Worm (Caenorhabditis elegans) whole organism, L4 larva: ENCODE measurements around the gene wht-3.

Source experiments
- D1046.2 ChIP-seq: fragments of 200-800 bp; sonication (Bioruptor generic); IDR thresholded peaks from 2 replicates; pipeline ENCODE4 v1.3.6; 2022; ENCODE audit warnings: missing genetic modification characterization, missing compliant biosample characterization
- F26F4.8 ChIP-seq: fragments of 200-800 bp; sonication (Bioruptor generic); conservative IDR thresholded peaks from 2 replicates; pipeline ENCODE4 v1.3.6; 2022; ENCODE audit warnings: missing genetic modification characterization, missing compliant biosample characterization
- F37D6.2 ChIP-seq: sonication (generic microtip); optimal IDR thresholded peaks from 2 replicates; lab custom pipeline; 2016; ENCODE audit warnings: mild to moderate bottlenecking, missing genetic modification characterization, missing compliant biosample characterization
- T20F7.1 ChIP-seq: fragments of 200-800 bp; sonication (Bioruptor generic); optimal IDR thresholded peaks from 2 replicates; lab custom pipeline; 2018; ENCODE audit warnings: mild to moderate bottlenecking, missing genetic modification characterization, missing compliant biosample characterization
- Y48G9A.11 ChIP-seq: fragments of 200-800 bp; sonication (Bioruptor generic); IDR thresholded peaks from 2 replicates; pipeline ENCODE4 v1.3.6; 2022; ENCODE audit warnings: missing genetic modification reagents, missing genetic modification characterization, missing compliant biosample characterization
- Y5F2A.4 ChIP-seq: fragments of 200-800 bp; sonication (Bioruptor generic); optimal IDR thresholded peaks from 2 replicates; lab custom pipeline; 2018; ENCODE audit warnings: mild to moderate bottlenecking, missing genetic modification characterization, missing compliant biosample characterization
- ceh-20 ChIP-seq: fragments of 200-800 bp; sonication (Bioruptor generic); IDR thresholded peaks from 2 replicates; pipeline ENCODE4 v1.3.6; 2022; ENCODE audit warnings: missing genetic modification reagents, missing genetic modification characterization, missing compliant biosample characterization
- ceh-32 ChIP-seq: sonication (generic microtip); optimal IDR thresholded peaks from 2 replicates; lab custom pipeline; 2016; ENCODE audit warnings: mild to moderate bottlenecking, missing genetic modification characterization, missing compliant biosample characterization; ENCODE audit not compliant: poor library complexity
- ceh-62 ChIP-seq: sonication (generic microtip); optimal IDR thresholded peaks from 2 replicates; lab custom pipeline; 2017; ENCODE audit warnings: missing biosample characterization, missing genetic modification characterization
- ceh-82 ChIP-seq: sonication (generic microtip); optimal IDR thresholded peaks from 2 replicates; lab custom pipeline; 2017; ENCODE audit warnings: missing biosample characterization, missing genetic modification characterization
- ces-1 ChIP-seq: fragments of 150-350 bp; sonication (generic microtip); optimal IDR thresholded peaks from 4 replicates; lab custom pipeline; 2014; ENCODE audit warnings: missing biosample characterization, missing genetic modification reagents, missing genetic modification characterization
- cey-2 ChIP-seq: sonication (generic microtip); optimal IDR thresholded peaks from 3 replicates; lab custom pipeline; 2017; ENCODE audit warnings: missing genetic modification characterization, mild to moderate bottlenecking, missing compliant biosample characterization, antibody characterized with exemption, borderline replicate concordance; ENCODE audit not compliant: insufficient read depth
- ctbp-1 ChIP-seq: fragments of 200-800 bp; sonication (Bioruptor generic); IDR thresholded peaks from 2 replicates; pipeline ENCODE4 v1.3.6; 2022; ENCODE audit warnings: missing genetic modification reagents, missing genetic modification characterization, missing compliant biosample characterization
- daf-16 ChIP-seq, 3 experiments: sonication (generic microtip); optimal IDR thresholded peaks; 2 replicates each; lab custom pipeline; 2016 to 2017; ENCODE audit warnings: missing genetic modification characterization in 3 of 3, missing genetic modification reagents in 3 of 3, mild to moderate bottlenecking in 2 of 3, missing compliant biosample characterization in 2 of 3, missing biosample characterization in 1 of 3, moderate library complexity in 1 of 3
- daf-8 ChIP-seq: fragments of 200-800 bp; sonication (Bioruptor generic); IDR thresholded peaks from 2 replicates; pipeline ENCODE4 v1.3.6; 2022; ENCODE audit warnings: missing genetic modification characterization, missing compliant biosample characterization
- dmd-9 ChIP-seq: fragments of 200-800 bp; sonication (Bioruptor generic); IDR thresholded peaks from 2 replicates; pipeline ENCODE4 v1.3.6; 2022; ENCODE audit warnings: missing genetic modification reagents, missing genetic modification characterization, missing compliant biosample characterization
- dpl-1 ChIP-seq: fragments of 150-350 bp; optimal IDR thresholded peaks from 2 replicates; lab custom pipeline; 2014; ENCODE audit warnings: missing biosample characterization, missing genetic modification reagents, missing genetic modification characterization
- duxl-1 ChIP-seq: sonication (generic microtip); optimal IDR thresholded peaks from 2 replicates; lab custom pipeline; 2016; ENCODE audit warnings: mild to moderate bottlenecking, missing genetic modification characterization, moderate library complexity, missing compliant biosample characterization; ENCODE audit not compliant: poor library complexity
- dve-1 ChIP-seq: sonication (generic microtip); optimal IDR thresholded peaks from 2 replicates; lab custom pipeline; 2017; ENCODE audit warnings: antibody characterized with exemption, mild to moderate bottlenecking, missing genetic modification characterization, missing compliant biosample characterization; ENCODE audit not compliant: insufficient read depth
- egl-43 ChIP-seq: fragments of 200-800 bp; sonication (Bioruptor generic); IDR thresholded peaks from 2 replicates; pipeline ENCODE4 v1.3.6; 2022; ENCODE audit warnings: missing genetic modification reagents, missing genetic modification characterization, missing compliant biosample characterization
- fkh-10 ChIP-seq: fragments of 150-350 bp; optimal IDR thresholded peaks from 2 replicates; lab custom pipeline; 2014; ENCODE audit warnings: missing biosample characterization, missing genetic modification reagents, missing genetic modification characterization
- fos-1 ChIP-seq: fragments of 150-350 bp; optimal IDR thresholded peaks from 2 replicates; lab custom pipeline; 2014; ENCODE audit warnings: missing biosample characterization, missing genetic modification characterization
- jun-1 ChIP-seq: fragments of 150-350 bp; optimal IDR thresholded peaks from 2 replicates; lab custom pipeline; 2014; ENCODE audit warnings: missing biosample characterization, missing genetic modification reagents, missing genetic modification characterization
- lin-29 ChIP-seq: fragments of 200-800 bp; sonication (Bioruptor generic); IDR thresholded peaks from 2 replicates; pipeline ENCODE4 v1.3.6; 2022; ENCODE audit warnings: missing genetic modification reagents, missing genetic modification characterization, missing compliant biosample characterization
- lin-39 ChIP-seq: fragments of 150-350 bp; optimal IDR thresholded peaks from 2 replicates; lab custom pipeline; 2014; ENCODE audit warnings: missing biosample characterization, missing genetic modification reagents, missing genetic modification characterization
- lir-3 ChIP-seq: sonication (generic microtip); optimal IDR thresholded peaks from 2 replicates; lab custom pipeline; 2016; ENCODE audit warnings: mild to moderate bottlenecking, missing genetic modification characterization, missing compliant biosample characterization
- lsy-2 ChIP-seq, 2 experiments: fragments of 150-350 bp in 1 of 2; sonication (generic microtip) in 1 of 2; optimal IDR thresholded peaks; 2 replicates each; lab custom pipeline; 2014 to 2017; ENCODE audit warnings: missing biosample characterization in 2 of 2, missing genetic modification characterization in 2 of 2
- madf-5 ChIP-seq, 2 experiments: fragments of 200-800 bp; sonication (Bioruptor generic); IDR thresholded peaks; 2 replicates each; pipeline ENCODE4 v1.3.6; 2022; ENCODE audit warnings: missing compliant biosample characterization in 2 of 2, missing genetic modification characterization in 2 of 2
- madf-9 ChIP-seq: fragments of 200-800 bp; sonication (Bioruptor generic); conservative IDR thresholded peaks from 2 replicates; pipeline ENCODE4 v1.3.6; 2022; ENCODE audit warnings: missing genetic modification reagents, missing genetic modification characterization, missing compliant biosample characterization
- mdt-29 ChIP-seq: fragments of 200-800 bp; sonication (Bioruptor generic); IDR thresholded peaks from 2 replicates; pipeline ENCODE4 v1.3.6; 2022; ENCODE audit warnings: missing genetic modification reagents, missing genetic modification characterization, missing compliant biosample characterization
- mep-1 ChIP-seq: fragments of 150-350 bp; sonication (generic microtip); optimal IDR thresholded peaks from 3 replicates; lab custom pipeline; 2014; ENCODE audit warnings: missing biosample characterization, missing genetic modification characterization
- mes-2 ChIP-seq: sonication (generic microtip); optimal IDR thresholded peaks from 2 replicates; lab custom pipeline; 2016; ENCODE audit warnings: missing genotype, mild to moderate bottlenecking, missing genetic modification characterization, missing compliant biosample characterization; ENCODE audit not compliant: poor library complexity, severe bottlenecking
- nhr-11 ChIP-seq: fragments of 150-350 bp; optimal IDR thresholded peaks from 2 replicates; lab custom pipeline; 2014; ENCODE audit warnings: missing biosample characterization, missing genetic modification characterization
- nhr-237 ChIP-seq: sonication (generic microtip); optimal IDR thresholded peaks from 2 replicates; lab custom pipeline; 2017; ENCODE audit warnings: missing biosample characterization, missing genetic modification characterization
- nhr-42 ChIP-seq: fragments of 200-800 bp; sonication (Bioruptor generic); IDR thresholded peaks from 2 replicates; pipeline ENCODE4 v1.3.6; 2022; ENCODE audit warnings: missing genetic modification characterization, missing compliant biosample characterization
- nhr-77 ChIP-seq: fragments of 150-350 bp; optimal IDR thresholded peaks from 2 replicates; lab custom pipeline; 2014; ENCODE audit warnings: missing biosample characterization, missing genetic modification characterization
- pqm-1 ChIP-seq: sonication (generic microtip); optimal IDR thresholded peaks from 2 replicates; lab custom pipeline; 2017; ENCODE audit warnings: missing biosample characterization, missing genetic modification characterization
- sdz-12 ChIP-seq: fragments of 200-800 bp; sonication (Bioruptor generic); optimal IDR thresholded peaks from 2 replicates; lab custom pipeline; 2018; ENCODE audit warnings: mild to moderate bottlenecking, missing genetic modification characterization, missing compliant biosample characterization
- skn-1 ChIP-seq: fragments of 150-350 bp; optimal IDR thresholded peaks from 2 replicates; lab custom pipeline; 2014; ENCODE audit warnings: missing biosample characterization, missing genetic modification characterization
- snpc-4 ChIP-seq: fragments of 150-350 bp; optimal IDR thresholded peaks from 2 replicates; lab custom pipeline; 2014; ENCODE audit warnings: missing biosample characterization, missing genetic modification characterization
- tra-1 ChIP-seq: fragments of 200-800 bp; sonication (Bioruptor generic); IDR thresholded peaks from 2 replicates; pipeline ENCODE4 v1.3.6; 2022; ENCODE audit warnings: missing genetic modification reagents, missing genetic modification characterization, missing compliant biosample characterization
- unc-62 ChIP-seq, 3 experiments: fragments of 150-350 bp in 1 of 3; sonication (generic microtip); optimal IDR thresholded peaks in 2 of 3; peaks in 1 of 3; 1 replicate in 1 of 3; 2 replicates in 2 of 3; lab custom pipeline; 2014 to 2017; ENCODE audit warnings: missing biosample characterization in 3 of 3, missing genetic modification characterization in 3 of 3, missing genetic modification reagents in 3 of 3, missing genotype in 1 of 3
- zip-11 ChIP-seq: fragments of 200-800 bp; sonication (Bioruptor generic); IDR thresholded peaks from 2 replicates; pipeline ENCODE4 v1.3.6; 2022; ENCODE audit warnings: missing genetic modification characterization, missing compliant biosample characterization
- zip-2 ChIP-seq: fragments of 150-350 bp; optimal IDR thresholded peaks from 2 replicates; lab custom pipeline; 2014; ENCODE audit warnings: missing biosample characterization, missing genetic modification characterization
- ztf-11 ChIP-seq: fragments of 150-350 bp; optimal IDR thresholded peaks from 2 replicates; lab custom pipeline; 2014; ENCODE audit warnings: missing biosample characterization, missing genetic modification characterization

The wht-3 gene

DNA sequence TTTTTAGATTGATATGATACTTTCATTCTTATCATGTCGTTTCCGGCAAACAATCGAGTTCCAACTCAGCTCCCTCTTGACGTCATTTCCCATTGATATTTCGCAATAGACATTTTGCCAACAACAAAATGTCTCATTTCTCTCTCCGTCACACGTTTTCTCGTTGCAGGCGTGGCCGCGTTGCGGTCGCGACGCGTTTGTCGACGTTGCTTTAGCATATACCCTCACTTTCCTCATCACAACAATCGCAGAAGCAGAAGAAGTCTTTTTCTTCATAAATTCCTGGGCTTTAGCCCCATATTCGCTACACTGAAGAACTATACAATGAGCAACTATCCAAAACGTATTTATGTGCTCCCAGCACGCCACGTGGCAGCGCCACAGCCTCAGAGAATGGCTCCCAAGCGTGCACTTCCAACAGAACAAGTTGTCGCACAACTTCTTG lies 42.3 kb upstream of the wht-3 start, which contains the start of gene xbp-1 (continued):
- TF ChIP-seq ces-1 (GFP tag; lab: Kevin White, UChicago), result no peak
- no peak for TF ChIP-seq skn-1 (tag; lab: Kevin White, UChicago)
- peak; percentile 4 for TF ChIP-seq duxl-1 (tag; lab: Kevin White, UChicago)
- no peak for TF ChIP-seq snpc-4
- TF ChIP-seq nhr-11 (tag; lab: Kevin White, UChicago), result peak; percentile 96
- no peak for TF ChIP-seq fos-1 (tag; lab: Kevin White, UChicago)
- no peak for TF ChIP-seq ceh-32 (tag; lab: Kevin White, UChicago)
- TF ChIP-seq ceh-20 (GFP tag; lab: Robert Waterston, UW), result peak; percentile 77
- TF ChIP-seq Y48G9A.11, result no peak
- no peak for TF ChIP-seq Y5F2A.4
- peak; percentile 75; the same call in 1 of the 2 replicates for TF ChIP-seq ctbp-1 (GFP tag; lab: Robert Waterston, UW)
- no peak for TF ChIP-seq lin-29 (GFP tag; lab: Robert Waterston, UW)
- peak; percentile 95 for TF ChIP-seq pqm-1 (tag; lab: Kevin White, UChicago)
- TF ChIP-seq zip-2 (tag; lab: Kevin White, UChicago), result peak; percentile 78
- peak; percentile 63; the same call in 1 of the 2 replicates for TF ChIP-seq dmd-9 (GFP tag; lab: Robert Waterston, UW)
- TF ChIP-seq nhr-77 (tag; lab: Kevin White, UChicago), result peak; percentile 91
- TF ChIP-seq ceh-82 (tag; lab: Kevin White, UChicago), result no peak
- no peak for TF ChIP-seq ceh-62 (tag; lab: Kevin White, UChicago)
- peak; percentile 82 to 94 for TF ChIP-seq lsy-2 (tag; optimal IDR thresholded peaks at IDR 0.05; lab: Kevin White, UChicago)
- peak; percentile 92 for TF ChIP-seq mep-1 (tag; lab: Kevin White, UChicago)
- TF ChIP-seq egl-43 (GFP tag; lab: Robert Waterston, UW), result peak; percentile 65
- peak; percentile 93 for TF ChIP-seq jun-1 (tag; lab: Kevin White, UChicago)
- TF ChIP-seq sdz-12 (GFP tag; lab: Kevin White, UChicago), result peak; percentile 50
- TF ChIP-seq F37D6.2 (tag; lab: Kevin White, UChicago), result peak; percentile 64
- no peak for TF ChIP-seq F26F4.8 (GFP tag; lab: Robert Waterston, UW)
- no peak for TF ChIP-seq ztf-11 (tag; lab: Kevin White, UChicago)
- TF ChIP-seq, all 104 proteins: peak for 61

DNA sequence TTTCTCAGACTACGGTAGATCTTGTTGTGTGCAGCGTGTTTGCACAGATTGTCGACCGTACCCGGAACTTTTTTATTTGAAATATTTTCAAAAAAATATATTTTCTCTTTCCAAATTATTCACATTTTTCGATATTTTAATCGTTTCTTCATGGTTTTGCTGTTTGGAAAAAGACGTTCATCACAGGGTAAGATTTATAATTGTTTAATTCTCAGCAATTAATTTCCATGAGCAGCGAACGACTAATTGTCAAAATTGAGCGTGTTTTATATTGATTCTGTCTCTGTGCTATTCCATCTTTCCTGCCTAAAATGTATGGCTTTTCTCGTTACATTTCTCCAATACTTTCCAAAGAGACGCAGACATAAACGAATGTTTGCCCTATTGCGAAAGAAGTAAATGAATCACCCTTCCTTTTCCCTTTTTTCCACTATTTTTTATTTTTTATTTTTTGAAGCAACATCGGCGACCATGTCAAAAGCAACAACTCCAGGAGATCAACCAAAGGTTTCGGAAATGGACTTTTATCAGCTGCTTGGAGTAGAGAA lies 39.8 kb upstream of the wht-3 start, which contains the start of gene dnj-16:
Gene dnj-16, plus strand, starts transcription at position 51 of the 548 bp plus-strand sequence.
- no peak for TF ChIP-seq nhr-42
- TF ChIP-seq tra-1 (GFP tag; lab: Robert Waterston, UW), result no peak
- TF ChIP-seq duxl-1 (tag; lab: Kevin White, UChicago), result no peak
- TF ChIP-seq daf-16 (GFP tag; optimal IDR thresholded peaks at IDR 0.05; lab: Kevin White, UChicago), result no peak
- TF ChIP-seq daf-16 (tag; optimal IDR thresholded peaks at IDR 0.05; lab: Kevin White, UChicago), result peak; percentile 17
- peak; percentile 3 for TF ChIP-seq T20F7.1 (GFP tag; lab: Kevin White, UChicago)
- no peak for TF ChIP-seq lin-39
- TF ChIP-seq sdz-12 (GFP tag; lab: Kevin White, UChicago), result no peak
- TF ChIP-seq dve-1, result peak; percentile 60
- TF ChIP-seq D1046.2, result no peak
- TF ChIP-seq nhr-237 (tag; lab: Kevin White, UChicago), result no peak
- peak; percentile 1 for TF ChIP-seq dpl-1
- TF ChIP-seq cey-2, result no peak
- TF ChIP-seq zip-2 (tag; lab: Kevin White, UChicago), result no peak
- no peak for TF ChIP-seq zip-11 (GFP tag; lab: Robert Waterston, UW)
- no peak for TF ChIP-seq daf-8
- no peak for TF ChIP-seq mdt-29 (GFP tag; lab: Robert Waterston, UW)
- TF ChIP-seq ceh-82 (tag; lab: Kevin White, UChicago), result no peak
- no peak for TF ChIP-seq nhr-77 (tag; lab: Kevin White, UChicago)
- 0 out of 2 replicates have a peak, but pooled peaks have one; percentile 24 for TF ChIP-seq madf-9
- TF ChIP-seq jun-1 (tag; lab: Kevin White, UChicago), result no peak
- TF ChIP-seq fos-1 (tag; lab: Kevin White, UChicago), result no peak
- peak in 1 of 2 experiments; percentile 71 for TF ChIP-seq lsy-2 (tag; optimal IDR thresholded peaks at IDR 0.05; lab: Kevin White, UChicago)
- peak; percentile 68 for TF ChIP-seq mes-2 (tag; lab: Kevin White, UChicago)
- no peak for TF ChIP-seq lir-3 (tag; lab: Kevin White, UChicago)
- TF ChIP-seq ctbp-1 (GFP tag; lab: Robert Waterston, UW), result no peak
- no peak for TF ChIP-seq ces-1 (GFP tag; lab: Kevin White, UChicago)
- no peak for TF ChIP-seq ceh-32 (tag; lab: Kevin White, UChicago)
- no peak for TF ChIP-seq madf-5 (GFP tag; IDR thresholded peaks at IDR 0.05; lab: Robert Waterston, UW)
- TF ChIP-seq unc-62 (GFP tag; optimal IDR thresholded peaks at IDR 0.05 in 1 of 2; lab: Kevin White, UChicago), result no peak
- no peak for TF ChIP-seq unc-62 (tag; optimal IDR thresholded peaks at IDR 0.05; lab: Kevin White, UChicago)
- TF ChIP-seq fkh-10 (GFP tag; lab: Kevin White, UChicago), result no peak
- no peak for TF ChIP-seq nhr-11 (tag; lab: Kevin White, UChicago)
